Fruit fly (Drosophila melanogaster) whole organism, embryonic: ENCODE data around the gene mRpL48.

Source experiments
- Adf1 ChIP-seq: fragments of 200-800 bp; sonication (Bioruptor generic); IDR thresholded peaks from 2 replicates; pipeline ENCODE4 v1.3.6; 2022; ENCODE audit warnings: missing biosample characterization, missing genetic modification characterization
- BEAF-32 ChIP-seq: fragments of 200-800 bp; sonication (Bioruptor generic); optimal IDR thresholded peaks from 3 replicates; lab custom pipeline; 2017; ENCODE audit warnings: missing biosample characterization, missing genetic modification characterization, mild to moderate bottlenecking, moderate library complexity, missing genetic modification reagents
- Bdp1 ChIP-seq: fragments of 200-800 bp; sonication (Bioruptor generic); optimal IDR thresholded peaks from 3 replicates; lab custom pipeline; 2016; ENCODE audit warnings: missing biosample characterization, missing genetic modification characterization
- CG10147 ChIP-seq: fragments of 200-800 bp; sonication (Bioruptor generic); optimal IDR thresholded peaks from 2 replicates; lab custom pipeline; 2019; ENCODE audit warnings: missing biosample characterization, mild to moderate bottlenecking, missing genetic modification characterization, moderate library complexity
- CG11085 ChIP-seq: fragments of 200-800 bp; sonication (Bioruptor generic); IDR thresholded peaks from 2 replicates; pipeline ENCODE4 v1.3.6; 2022; ENCODE audit warnings: missing biosample characterization, missing genetic modification characterization
- CG11504 ChIP-seq: fragments of 200-800 bp; sonication (Bioruptor generic); optimal IDR thresholded peaks from 3 replicates; lab custom pipeline; 2019; ENCODE audit warnings: missing biosample characterization, mild to moderate bottlenecking, missing genetic modification characterization, moderate library complexity
- CG12236 ChIP-seq: fragments of 200-800 bp; sonication (Bioruptor generic); optimal IDR thresholded peaks from 2 replicates; lab custom pipeline; 2016; ENCODE audit warnings: missing biosample characterization, missing genetic modification characterization
- CG13287 ChIP-seq: fragments of 200-800 bp; sonication (Bioruptor generic); IDR thresholded peaks from 2 replicates; pipeline ENCODE4 v1.3.6; 2022; ENCODE audit warnings: missing biosample characterization, missing genetic modification characterization; ENCODE audit not compliant: partially characterized antibody
- CG14710 ChIP-seq: fragments of 200-800 bp; sonication (Bioruptor generic); optimal IDR thresholded peaks from 3 replicates; lab custom pipeline; 2019; ENCODE audit warnings: missing biosample characterization, mild to moderate bottlenecking, missing genetic modification characterization, moderate library complexity
- CG15514 ChIP-seq: fragments of 200-800 bp; sonication (Bioruptor generic); optimal IDR thresholded peaks from 3 replicates; lab custom pipeline; 2017; ENCODE audit warnings: missing biosample characterization, missing genetic modification characterization, mild to moderate bottlenecking, moderate library complexity, missing genetic modification reagents
- CG1603 ChIP-seq: fragments of 200-800 bp; sonication (Bioruptor generic); optimal IDR thresholded peaks from 2 replicates; lab custom pipeline; 2019; ENCODE audit warnings: missing biosample characterization, mild to moderate bottlenecking, missing genetic modification characterization, moderate library complexity
- CG2116 ChIP-seq: fragments of 200-800 bp; sonication (Bioruptor generic); optimal IDR thresholded peaks from 3 replicates; lab custom pipeline; 2018; ENCODE audit warnings: missing biosample characterization, mild to moderate bottlenecking, missing genetic modification characterization
- CG2199 ChIP-seq: fragments of 200-800 bp; sonication (Bioruptor generic); IDR thresholded peaks from 3 replicates; pipeline ENCODE4 v1.3.6; 2022; ENCODE audit warnings: missing biosample characterization, missing genetic modification characterization
- CG2712 ChIP-seq: fragments of 200-800 bp; optimal IDR thresholded peaks from 3 replicates; lab custom pipeline; 2019; ENCODE audit warnings: missing biosample characterization, mild to moderate bottlenecking, missing genetic modification characterization, moderate library complexity
- CG4617 ChIP-seq: fragments of 200-800 bp; sonication (Bioruptor generic); optimal IDR thresholded peaks from 3 replicates; lab custom pipeline; 2016; ENCODE audit warnings: missing biosample characterization, missing genetic modification characterization, borderline replicate concordance
- CG4730 ChIP-seq: fragments of 200-800 bp; sonication (Bioruptor generic); IDR thresholded peaks from 2 replicates; pipeline ENCODE4 v1.3.6; 2022; ENCODE audit warnings: missing biosample characterization, missing genetic modification characterization
- CG5953 ChIP-seq: fragments of 200-800 bp; sonication (Bioruptor generic); IDR thresholded peaks from 2 replicates; pipeline ENCODE4 v1.3.6; 2022; ENCODE audit warnings: missing biosample characterization, missing genetic modification characterization
- CG7987 ChIP-seq: fragments of 200-800 bp; sonication (Bioruptor generic); optimal IDR thresholded peaks from 2 replicates; lab custom pipeline; 2018; ENCODE audit warnings: missing biosample characterization, mild to moderate bottlenecking, missing genetic modification characterization, moderate library complexity
- Camta ChIP-seq: fragments of 200-800 bp; sonication (Bioruptor generic); optimal IDR thresholded peaks from 2 replicates; lab custom pipeline; 2016; ENCODE audit warnings: missing biosample characterization, missing genetic modification characterization
- Doc3 ChIP-seq: fragments of 200-800 bp; sonication (Bioruptor generic); IDR thresholded peaks from 3 replicates; pipeline ENCODE4 v1.3.6; 2022; ENCODE audit warnings: missing biosample characterization, missing genetic modification characterization; ENCODE audit not compliant: partially characterized antibody
- Dref ChIP-seq: fragments of 200-800 bp; sonication (Bioruptor generic); IDR thresholded peaks from 2 replicates; pipeline ENCODE4 v1.3.6; 2022; ENCODE audit warnings: missing biosample characterization, missing genetic modification characterization
- Ets97D ChIP-seq: fragments of 200-800 bp; sonication (Bioruptor generic); optimal IDR thresholded peaks from 3 replicates; lab custom pipeline; 2016; ENCODE audit warnings: missing biosample characterization, missing genetic modification characterization
- HHEX ChIP-seq: fragments of 200-800 bp; sonication (Bioruptor generic); optimal IDR thresholded peaks from 3 replicates; lab custom pipeline; 2017; ENCODE audit warnings: missing biosample characterization, mild to moderate bottlenecking, missing genetic modification characterization, missing genetic modification reagents
- MBD-R2 ChIP-seq: fragments of 200-800 bp; sonication (Bioruptor generic); IDR thresholded peaks from 2 replicates; pipeline ENCODE4 v1.3.6; 2022; ENCODE audit warnings: missing biosample characterization, missing genetic modification characterization
- Meics ChIP-seq: fragments of 200-800 bp; sonication (Bioruptor generic); optimal IDR thresholded peaks from 2 replicates; lab custom pipeline; 2017; ENCODE audit warnings: missing biosample characterization, mild to moderate bottlenecking, missing genetic modification characterization
- Nf-YC ChIP-seq: fragments of 200-800 bp; optimal IDR thresholded peaks from 3 replicates; lab custom pipeline; 2019; ENCODE audit warnings: missing biosample characterization, mild to moderate bottlenecking, missing genetic modification characterization, moderate library complexity
- Optix ChIP-seq: fragments of 200-800 bp; sonication (Bioruptor generic); IDR thresholded peaks from 3 replicates; pipeline ENCODE4 v1.3.6; 2022; ENCODE audit warnings: missing biosample characterization, missing genetic modification characterization
- Tbp ChIP-seq: fragments of >200 bp; optimal IDR thresholded peaks from 2 replicates; lab custom pipeline; 2018; ENCODE audit warnings: missing biosample characterization, missing genetic modification characterization
- Xbp1 ChIP-seq: fragments of 200-800 bp; sonication (Bioruptor generic); optimal IDR thresholded peaks from 3 replicates; lab custom pipeline; 2016; ENCODE audit warnings: missing biosample characterization, mild to moderate bottlenecking, missing genetic modification characterization
- Xrp1 ChIP-seq: fragments of 200-800 bp; sonication (Bioruptor generic); IDR thresholded peaks from 2 replicates; pipeline ENCODE4 v1.3.6; 2022; ENCODE audit warnings: missing biosample characterization, missing genetic modification characterization
- YL-1 ChIP-seq: fragments of 200-800 bp; sonication (Bioruptor generic); optimal IDR thresholded peaks from 3 replicates; lab custom pipeline; 2017; ENCODE audit warnings: missing biosample characterization, mild to moderate bottlenecking, missing genetic modification characterization
- amos ChIP-seq: fragments of 200-800 bp; sonication (Bioruptor generic); IDR thresholded peaks from 2 replicates; pipeline ENCODE4 v1.3.6; 2022; ENCODE audit warnings: missing biosample characterization, missing genetic modification characterization; ENCODE audit not compliant: partially characterized antibody
- btn ChIP-seq: fragments of 200-800 bp; sonication (Bioruptor generic); optimal IDR thresholded peaks from 2 replicates; lab custom pipeline; 2016; ENCODE audit warnings: missing biosample characterization, missing genetic modification characterization
- cato ChIP-seq: fragments of 200-800 bp; sonication (Bioruptor generic); optimal IDR thresholded peaks from 2 replicates; lab custom pipeline; 2016; ENCODE audit warnings: missing biosample characterization, missing genetic modification characterization, borderline replicate concordance
- crp ChIP-seq, 2 experiments: fragments of 200-800 bp; sonication (Bioruptor generic); optimal IDR thresholded peaks; 2 replicates in 1 of 2; 3 replicates in 1 of 2; lab custom pipeline; 2017; ENCODE audit warnings: missing biosample characterization in 2 of 2, missing genetic modification characterization in 2 of 2, mild to moderate bottlenecking in 1 of 2, moderate library complexity in 1 of 2
- dm ChIP-seq: fragments of 200-800 bp; sonication (Bioruptor generic); optimal IDR thresholded peaks from 3 replicates; lab custom pipeline; 2016; ENCODE audit warnings: missing biosample characterization, missing genetic modification characterization
- ems ChIP-seq: fragments of 200-800 bp; sonication (Bioruptor generic); optimal IDR thresholded peaks from 3 replicates; lab custom pipeline; 2016; ENCODE audit warnings: missing biosample characterization, missing genetic modification characterization
- fru ChIP-seq: fragments of >200 bp; optimal IDR thresholded peaks from 2 replicates; lab custom pipeline; 2017
- gfzf ChIP-seq: fragments of 200-800 bp; sonication (Bioruptor generic); optimal IDR thresholded peaks from 2 replicates; lab custom pipeline; 2016; ENCODE audit warnings: missing biosample characterization, mild to moderate bottlenecking, missing genetic modification characterization, moderate library complexity
- gro ChIP-seq: fragments of 200-800 bp; sonication (Bioruptor generic); optimal IDR thresholded peaks from 2 replicates; lab custom pipeline; 2016; ENCODE audit warnings: missing biosample characterization, missing genetic modification characterization
- knrl ChIP-seq: fragments of 200-800 bp; sonication (Bioruptor generic); IDR thresholded peaks from 3 replicates; pipeline ENCODE4 v1.3.6; 2022; ENCODE audit warnings: missing biosample characterization, missing genetic modification characterization; ENCODE audit not compliant: partially characterized antibody
- lola ChIP-seq, 3 experiments: fragments of >200 bp in 2 of 3; fragments of 200-800 bp in 1 of 3; sonication (Bioruptor generic) in 1 of 3; optimal IDR thresholded peaks; 2 replicates each; lab custom pipeline; 2017 to 2019; ENCODE audit warnings: missing biosample characterization in 3 of 3, missing genetic modification characterization in 3 of 3, mild to moderate bottlenecking in 1 of 3, moderate library complexity in 1 of 3
- luna ChIP-seq: fragments of 200-800 bp; sonication (Bioruptor generic); optimal IDR thresholded peaks from 2 replicates; lab custom pipeline; 2016; ENCODE audit warnings: missing biosample characterization, missing genetic modification characterization
- nerfin-2 ChIP-seq: fragments of 200-800 bp; sonication (Bioruptor generic); IDR thresholded peaks from 2 replicates; pipeline ENCODE4 v1.3.6; 2022; ENCODE audit warnings: missing biosample characterization, missing genetic modification characterization; ENCODE audit not compliant: partially characterized antibody
- org-1 ChIP-seq: fragments of 200-800 bp; sonication (Bioruptor generic); optimal IDR thresholded peaks from 2 replicates; lab custom pipeline; 2017; ENCODE audit warnings: missing biosample characterization, missing genetic modification characterization
- phol ChIP-seq: fragments of 200-800 bp; sonication (Bioruptor generic); optimal IDR thresholded peaks from 3 replicates; lab custom pipeline; 2018; ENCODE audit warnings: missing biosample characterization, mild to moderate bottlenecking, missing genetic modification characterization, moderate library complexity
- pzg ChIP-seq: fragments of 200-800 bp; sonication (Bioruptor generic); optimal IDR thresholded peaks from 3 replicates; lab custom pipeline; 2018; ENCODE audit warnings: missing biosample characterization, mild to moderate bottlenecking, missing genetic modification characterization, moderate library complexity
- salm ChIP-seq: fragments of 200-800 bp; sonication (Bioruptor generic); optimal IDR thresholded peaks from 2 replicates; lab custom pipeline; 2018; ENCODE audit warnings: missing biosample characterization, mild to moderate bottlenecking, missing genetic modification characterization
- sens ChIP-seq: fragments of 200-800 bp; sonication (Bioruptor generic); peaks from one replicate; lab custom pipeline; 2016; ENCODE audit warnings: missing biosample characterization, missing genetic modification characterization
- ssp ChIP-seq: fragments of 200-800 bp; sonication (Bioruptor generic); IDR thresholded peaks from 2 replicates; pipeline ENCODE4 v1.3.6; 2022; ENCODE audit warnings: missing biosample characterization, missing genetic modification characterization
- vnd ChIP-seq: fragments of 200-800 bp; sonication (Bioruptor generic); IDR thresholded peaks from 3 replicates; pipeline ENCODE4 v1.3.6; 2022; ENCODE audit warnings: missing biosample characterization, missing genetic modification characterization; ENCODE audit not compliant: partially characterized antibody

mRpL48 gene

DNA sequence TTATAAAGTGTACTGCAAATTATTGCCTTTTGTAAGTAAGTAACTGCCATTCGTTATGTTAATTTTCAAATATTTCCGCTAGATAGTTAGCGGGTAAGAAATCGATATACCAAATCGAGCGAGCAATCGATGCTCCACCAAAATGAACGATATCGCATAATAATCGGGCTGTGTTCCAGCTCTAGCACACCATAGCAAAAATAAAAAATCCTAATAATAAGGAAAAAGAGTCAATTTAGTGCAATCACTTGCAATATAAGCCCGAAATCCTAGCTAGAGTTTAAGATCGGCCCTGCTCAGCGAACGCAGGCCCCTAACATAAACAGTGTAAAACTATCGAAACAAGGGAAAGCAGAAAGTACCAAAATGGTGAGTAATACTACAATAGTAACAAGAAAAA lies 5.5 kb upstream of the mRpL48 start, which contains the start of gene cpb:
TSS of gene cpb (plus strand) at position 157 of the 400 bp plus-strand sequence.
- peak; percentile 22 for TF ChIP-seq CG14710 (tag; lab: Kevin White, UChicago)
- no peak for TF ChIP-seq crp (GFP tag; optimal IDR thresholded peaks at IDR 0.05; lab: Kevin White, UChicago)
- TF ChIP-seq dm (GFP tag; lab: Kevin White, UChicago) = no peak
- TF ChIP-seq fru (lab: Kevin White, UChicago) = no peak
- peak; percentile 82 for TF ChIP-seq BEAF-32 (GFP tag; lab: Kevin White, UChicago)
- peak; percentile 88 for TF ChIP-seq vnd (GFP tag; lab: Robert Waterston, UW)
- no peak for TF ChIP-seq CG12236 (GFP tag; lab: Kevin White, UChicago)
- TF ChIP-seq CG11085 (GFP tag; lab: Robert Waterston, UW) = no peak
- peak; percentile 62 for TF ChIP-seq pzg
- TF ChIP-seq luna (GFP tag; lab: Kevin White, UChicago) = no peak
- peak; percentile 93; the same call in 1 of the 2 replicates for TF ChIP-seq amos (GFP tag; lab: Robert Waterston, UW)
- TF ChIP-seq Bdp1 (GFP tag; lab: Kevin White, UChicago) = no peak
- peak; percentile 75 for TF ChIP-seq CG4617 (GFP tag; lab: Kevin White, UChicago)
- no peak for TF ChIP-seq CG7987 (GFP tag; lab: Kevin White, UChicago)
- TF ChIP-seq CG11504 = no peak
- peak; percentile 22 for TF ChIP-seq Nf-YC (tag; lab: Kevin White, UChicago)
- TF ChIP-seq Meics (GFP tag; lab: Kevin White, UChicago) = no peak
- TF ChIP-seq Dref (GFP tag; lab: Robert Waterston, UW) = peak; percentile 95
- no peak for TF ChIP-seq CG2199 (GFP tag; lab: Robert Waterston, UW)
- TF ChIP-seq MBD-R2 = peak; percentile 39; the same call in 1 of the 2 replicates
- TF ChIP-seq CG2116 (GFP tag; lab: Kevin White, UChicago) = peak; percentile 78
- TF ChIP-seq CG10147 (GFP tag; lab: Kevin White, UChicago) = no peak
- TF ChIP-seq Xbp1 = no peak
- no peak for TF ChIP-seq Camta
- TF ChIP-seq YL-1 (GFP tag; lab: Kevin White, UChicago) = peak; percentile 56
- TF ChIP-seq phol = peak; percentile 5
- TF ChIP-seq Doc3 (GFP tag; lab: Robert Waterston, UW) = peak; percentile 83
- TF ChIP-seq btn (GFP tag; lab: Kevin White, UChicago) = no peak
- peak; percentile 6 for TF ChIP-seq Ets97D
- no peak for TF ChIP-seq lola (GFP tag; optimal IDR thresholded peaks at IDR 0.05; lab: Kevin White, UChicago)
- no peak for TF ChIP-seq cato (GFP tag; lab: Kevin White, UChicago)
- TF ChIP-seq gfzf (GFP tag; lab: Kevin White, UChicago) = peak; percentile 30
- TF ChIP-seq knrl (GFP tag; lab: Robert Waterston, UW) = peak; percentile 85
- no peak for TF ChIP-seq Tbp (GFP tag; lab: Kevin White, UChicago)
- peak; percentile 92 for TF ChIP-seq CG13287
- no peak for TF ChIP-seq org-1 (GFP tag; lab: Kevin White, UChicago)
- TF ChIP-seq nerfin-2 (GFP tag; lab: Robert Waterston, UW) = peak; percentile 85
- peak; percentile 9 for TF ChIP-seq gro
- TF ChIP-seq Xrp1 (GFP tag; lab: Robert Waterston, UW) = no peak
- no peak for TF ChIP-seq CG4730 (GFP tag; lab: Robert Waterston, UW)
- TF ChIP-seq sens (GFP tag; lab: Kevin White, UChicago) = no peak
- TF ChIP-seq ssp = no peak
- no peak for TF ChIP-seq CG5953 (GFP tag; lab: Robert Waterston, UW)
- no peak for TF ChIP-seq salm (tag; lab: Kevin White, UChicago)
- peak; percentile 34 for TF ChIP-seq CG2712 (tag; lab: Kevin White, UChicago)
- no peak for TF ChIP-seq ems (GFP tag; lab: Kevin White, UChicago)
- peak; percentile 21 for TF ChIP-seq CG1603 (tag; lab: Kevin White, UChicago)
- TF ChIP-seq Optix = no peak
- peak; percentile 47 for TF ChIP-seq CG15514 (GFP tag; lab: Kevin White, UChicago)
- no peak for TF ChIP-seq Adf1
- no peak for TF ChIP-seq HHEX
